Worm (Caenorhabditis elegans): ENCODE measurements around the gene H23L24.4.
A peak's percentile ranks its signal among the peaks of the same experiment; 100 is the strongest.

DNA sequence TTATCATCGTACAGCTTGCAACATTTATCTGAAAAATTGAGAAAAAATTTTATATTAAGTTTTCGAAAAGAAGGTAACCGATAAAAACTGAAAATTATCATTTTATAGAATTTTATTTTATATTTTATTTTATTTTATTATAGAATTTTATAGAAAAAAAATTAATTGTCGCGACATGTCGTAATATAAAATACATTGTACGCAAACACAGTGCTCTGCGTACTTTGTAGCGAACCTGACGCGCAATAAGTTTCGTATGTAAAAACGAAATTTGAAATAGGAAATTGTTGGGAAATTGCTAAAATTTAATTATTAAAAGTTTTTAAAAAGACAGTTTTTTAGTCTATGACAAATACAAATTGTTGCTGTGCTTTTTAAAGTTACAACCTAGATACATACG lies 13.9 kb downstream of the H23L24.4 start, which contains the start of the genes hst-1 and ints-6:
- TF ChIP-seq lsy-2 (tag; optimal IDR thresholded peaks at IDR 0.05) (peak in 1 of 2 experiments; percentile 28), ama-1 (optimal IDR thresholded peaks at IDR 0.05) (no peak), T20F7.1 (GFP tag; optimal IDR thresholded peaks at IDR 0.05) (peak; percentile 59), fkh-10 (GFP tag; optimal IDR thresholded peaks at IDR 0.05) (no peak), ceh-82 (tag; optimal IDR thresholded peaks at IDR 0.05) (no peak), fos-1 (tag; optimal IDR thresholded peaks at IDR 0.05) (no peak), tag-97 (GFP tag; IDR thresholded peaks at IDR 0.05) (no peak), skn-1 (tag; optimal IDR thresholded peaks at IDR 0.05) (no peak), lin-39 (tag; optimal IDR thresholded peaks at IDR 0.05) (no peak), pqm-1 (tag; optimal IDR thresholded peaks at IDR 0.05) (no peak)

Data from whole organism, L4 larva.